Worm (Caenorhabditis elegans) whole organism, midembryonic: ENCODE results near the gene C50F4.10.

Experiments used
- T22C8.4 ChIP-seq: fragments of 200-800 bp; sonication (Bioruptor generic); IDR thresholded peaks from 2 replicates; pipeline ENCODE4 v1.3.6; 2022; ENCODE audit warnings: missing genetic modification characterization, missing compliant biosample characterization
- cog-1 ChIP-seq: sonication (generic microtip); optimal IDR thresholded peaks from 2 replicates; lab custom pipeline; 2016; ENCODE audit warnings: missing genetic modification characterization, missing compliant biosample characterization
- flt-1 ChIP-seq: fragments of 200-800 bp; sonication (Bioruptor generic); IDR thresholded peaks from 2 replicates; pipeline ENCODE4 v1.3.6; 2022; ENCODE audit warnings: missing genetic modification characterization, missing compliant biosample characterization
- klf-2 ChIP-seq: fragments of 200-800 bp; sonication (Bioruptor generic); conservative IDR thresholded peaks from 2 replicates; pipeline ENCODE4 v1.3.6; 2022; ENCODE audit warnings: missing genetic modification reagents, missing genetic modification characterization, missing compliant biosample characterization
- med-1 ChIP-seq: sonication (generic microtip); optimal IDR thresholded peaks from 2 replicates; lab custom pipeline; 2017; ENCODE audit warnings: missing genetic modification characterization, mild to moderate bottlenecking, missing compliant biosample characterization, antibody characterized with exemption, missing genetic modification reagents; ENCODE audit not compliant: insufficient read depth
- ref-1 ChIP-seq: fragments of 200-800 bp; sonication (Bioruptor generic); conservative IDR thresholded peaks from 2 replicates; pipeline ENCODE4 v1.3.6; 2022; ENCODE audit warnings: missing genetic modification reagents, missing genetic modification characterization, missing compliant biosample characterization
- tab-1 ChIP-seq: fragments of 200-800 bp; sonication (Bioruptor generic); IDR thresholded peaks from 2 replicates; pipeline ENCODE4 v1.3.6; 2022; ENCODE audit warnings: missing genetic modification characterization, missing compliant biosample characterization
- ztf-23 ChIP-seq: fragments of 200-800 bp; sonication (Bioruptor generic); IDR thresholded peaks from 2 replicates; pipeline ENCODE4 v1.3.6; 2022; ENCODE audit warnings: missing genetic modification reagents, missing genetic modification characterization, missing compliant biosample characterization
- ztf-29 ChIP-seq: fragments of 200-800 bp; sonication (Bioruptor generic); IDR thresholded peaks from 2 replicates; pipeline ENCODE4 v1.3.6; 2022; ENCODE audit warnings: missing genetic modification reagents, missing genetic modification characterization, missing compliant biosample characterization

The C50F4.10 gene

DNA sequence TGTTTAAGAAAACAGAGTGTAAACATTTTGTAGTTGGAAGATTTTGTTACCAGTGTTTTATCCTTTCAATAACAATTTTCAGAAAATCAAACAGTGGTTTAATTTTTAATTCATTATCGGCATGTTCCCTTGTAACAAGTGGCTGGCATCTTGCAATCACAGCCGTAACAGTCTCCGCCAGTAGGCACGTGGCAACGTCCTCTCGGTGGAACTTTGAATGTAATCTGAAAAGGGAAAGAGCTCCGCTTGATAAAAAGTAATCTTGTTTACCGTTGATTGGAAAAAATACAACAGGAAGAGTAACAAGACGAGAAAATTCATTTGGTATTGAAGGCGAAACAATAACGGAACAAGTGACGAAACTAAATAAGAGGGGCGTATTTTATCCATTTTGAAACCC, 42.0 kb downstream of the C50F4.10 start, which contains the start of gene K06A4.10:
TSS of gene K06A4.10 (minus strand) at position 390 of the 400 bp plus-strand sequence.
- TF ChIP-seq cog-1 (tag; lab: Kevin White, UChicago) (no peak), flt-1 (GFP tag; lab: Robert Waterston, UW) (no peak), klf-2 (GFP tag; lab: Robert Waterston, UW) (no peak), T22C8.4 (GFP tag; lab: Robert Waterston, UW) (no peak), med-1 (GFP tag; lab: Kevin White, UChicago) (no peak), ztf-23 (GFP tag; lab: Robert Waterston, UW) (no peak), ref-1 (no peak)

DNA sequence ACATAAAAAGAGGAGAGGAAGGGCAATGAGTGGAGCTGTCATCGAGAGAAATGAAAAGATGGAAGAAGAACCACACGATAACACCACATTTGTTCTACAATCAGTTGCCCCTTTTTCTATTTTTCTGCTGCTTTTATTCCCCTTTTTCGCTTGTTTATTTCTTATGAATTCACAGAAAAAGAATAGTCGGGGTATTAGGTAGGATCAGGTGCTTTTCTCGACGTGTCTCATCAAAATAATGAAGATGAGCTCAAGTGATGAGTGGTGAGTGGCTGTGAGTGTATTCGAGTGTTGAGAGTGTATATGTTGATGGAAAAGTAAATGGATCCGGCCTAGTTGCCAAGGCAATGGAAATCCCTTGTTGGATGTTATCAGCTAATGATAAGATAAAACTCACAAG, 45.9 kb downstream of the C50F4.10 start:
- TF ChIP-seq klf-2 (GFP tag; lab: Robert Waterston, UW) = no peak
- no peak for TF ChIP-seq ztf-23 (GFP tag; lab: Robert Waterston, UW)
- TF ChIP-seq T22C8.4 (GFP tag; lab: Robert Waterston, UW) = no peak

DNA sequence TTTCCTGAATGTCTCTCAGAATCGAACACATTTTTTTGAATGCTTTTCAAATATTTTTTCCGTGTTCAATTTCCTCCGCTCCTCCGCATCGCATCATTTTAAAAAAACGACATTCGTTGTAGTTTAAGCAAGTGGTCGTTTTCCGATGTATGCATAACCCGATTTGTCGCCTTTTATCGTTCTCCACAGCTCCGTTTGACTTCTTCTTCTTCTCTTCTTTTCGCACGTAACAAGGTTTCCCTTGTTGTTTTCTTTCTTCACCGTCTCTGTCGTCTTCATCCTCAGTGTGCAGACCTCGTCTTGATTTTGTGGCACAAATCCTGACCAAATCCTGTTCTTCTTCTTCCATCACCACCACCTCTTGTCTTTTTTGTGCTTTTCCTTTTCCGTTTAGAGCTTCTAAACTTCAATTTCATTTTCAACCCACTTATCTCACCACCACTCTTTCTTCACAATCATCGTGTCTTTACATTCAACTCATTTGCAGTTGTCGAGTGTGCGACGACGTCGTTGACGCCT, 47.6 kb downstream of the C50F4.10 start, which contains the start of gene K06A4.2:
TSS of gene K06A4.2 (plus strand) at position 469 of the 519 bp plus-strand sequence.
- no peak for TF ChIP-seq ztf-23 (GFP tag; lab: Robert Waterston, UW)
- no peak for TF ChIP-seq ref-1
- TF ChIP-seq klf-2 (GFP tag; lab: Robert Waterston, UW) = no peak
- no peak for TF ChIP-seq ztf-29 (GFP tag; lab: Robert Waterston, UW)
- TF ChIP-seq flt-1 (GFP tag; lab: Robert Waterston, UW) = no peak
- TF ChIP-seq med-1 (GFP tag; lab: Kevin White, UChicago) = no peak
- TF ChIP-seq T22C8.4 (GFP tag; lab: Robert Waterston, UW) = no peak
- TF ChIP-seq cog-1 (tag; lab: Kevin White, UChicago) = no peak
- TF ChIP-seq tab-1 (GFP tag; lab: Robert Waterston, UW) = no peak

DNA sequence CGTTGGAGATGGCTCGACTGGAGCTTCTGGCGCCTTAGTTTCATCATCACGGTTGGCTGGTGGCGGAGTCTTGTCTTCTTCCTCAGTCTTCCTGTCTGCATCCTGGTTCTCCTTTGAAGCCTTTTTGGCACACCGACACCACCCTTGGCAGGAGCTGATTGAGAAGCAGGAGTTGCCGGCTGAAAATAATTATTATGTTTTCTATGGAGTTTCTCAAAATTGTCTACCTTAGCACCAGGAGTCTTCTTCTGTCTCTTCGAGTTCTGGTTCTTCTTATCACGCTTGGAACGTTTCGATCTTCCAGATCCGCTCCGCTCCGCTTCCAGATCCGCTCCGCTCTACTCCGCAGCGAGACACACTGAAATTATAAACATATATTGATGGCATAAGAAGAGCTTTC, 50.8 kb downstream of the C50F4.10 start, which contains the start of gene K06A4.6:
TSS of gene K06A4.6 (minus strand) at position 101 of the 400 bp plus-strand sequence.
- no peak for TF ChIP-seq cog-1 (tag; lab: Kevin White, UChicago)
- TF ChIP-seq klf-2 (GFP tag; lab: Robert Waterston, UW) = no peak
- TF ChIP-seq ztf-29 (GFP tag; lab: Robert Waterston, UW) = no peak
- no peak for TF ChIP-seq ref-1
- no peak for TF ChIP-seq med-1 (GFP tag; lab: Kevin White, UChicago)
- TF ChIP-seq flt-1 (GFP tag; lab: Robert Waterston, UW) = no peak
- TF ChIP-seq T22C8.4 (GFP tag; lab: Robert Waterston, UW) = no peak
- TF ChIP-seq ztf-23 (GFP tag; lab: Robert Waterston, UW) = no peak
- no peak for TF ChIP-seq tab-1 (GFP tag; lab: Robert Waterston, UW)
